Fruit fly (Drosophila melanogaster): ENCODE measurements around the gene disco-r.
A peak's percentile ranks its signal among the peaks of the same experiment; 100 is the strongest.

disco-r gene

DNA sequence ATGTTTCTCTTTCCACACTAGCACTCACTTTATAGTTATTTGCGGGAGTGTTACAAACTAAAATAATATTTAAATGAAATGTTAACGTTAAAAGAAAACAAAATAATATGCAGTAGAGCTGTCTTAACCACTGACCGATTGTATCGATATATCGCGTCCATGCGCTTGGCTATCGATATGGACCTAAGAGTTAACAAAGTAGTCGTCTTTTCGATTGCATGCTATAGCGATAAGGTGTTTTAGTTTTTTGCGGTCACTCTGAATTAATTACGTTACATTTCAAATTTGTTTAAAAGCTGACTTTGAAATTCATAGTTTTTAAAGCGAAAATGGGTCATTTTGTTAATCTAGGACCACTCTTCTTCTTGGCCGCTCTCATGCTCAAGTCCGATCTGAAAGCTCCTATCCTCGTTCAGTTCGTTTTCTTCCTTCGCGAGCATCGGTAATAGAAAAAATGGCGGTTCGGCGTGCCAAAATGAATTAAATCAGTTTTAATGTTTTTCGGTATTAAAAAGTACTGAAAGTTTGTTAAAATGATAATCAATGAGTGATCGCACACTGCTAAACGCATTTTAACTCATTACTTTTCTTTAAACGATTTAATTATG, 75.3 kb downstream of the disco-r start, which contains the start of gene Nipsnap (continued):
- TF ChIP-seq CG12391 (tag; optimal IDR thresholded peaks at IDR 0.05) (peak; percentile 4), luna (GFP tag; optimal IDR thresholded peaks at IDR 0.05) (no peak), Dip3 (GFP tag; optimal IDR thresholded peaks at IDR 0.05) (peak; percentile 24), row (GFP tag; IDR thresholded peaks at IDR 0.05) (peak; percentile 45; the same call in 2 of the 3 replicates), Fer3 (tag; optimal IDR thresholded peaks at IDR 0.05) (no peak), CG12659 (GFP tag; optimal IDR thresholded peaks at IDR 0.05) (peak; percentile 54), hbn (GFP tag; IDR thresholded peaks at IDR 0.05; ENCODE audit: partially characterized antibody) (peak; percentile 92), CG8765 (GFP tag; IDR thresholded peaks at IDR 0.05) (no peak), gce (GFP tag; IDR thresholded peaks at IDR 0.05) (no peak), CG12299 (tag; optimal IDR thresholded peaks at IDR 0.05) (no peak), CG9797 (GFP tag; optimal IDR thresholded peaks at IDR 0.05) (no peak), CG17568 (GFP tag; optimal IDR thresholded peaks at IDR 0.05) (no peak), CG4617 (GFP tag; optimal IDR thresholded peaks at IDR 0.05; ENCODE audit: borderline replicate concordance) (peak; percentile 40), tll (GFP tag; optimal IDR thresholded peaks at IDR 0.05) (no peak), vnd (GFP tag; IDR thresholded peaks at IDR 0.05; ENCODE audit: partially characterized antibody) (peak; percentile 97), Med (GFP tag) (peak; percentile 61), BEAF-32 (GFP tag; optimal IDR thresholded peaks at IDR 0.05) (peak; percentile 95), ato (GFP tag; IDR thresholded peaks at IDR 0.05; ENCODE audit: partially characterized antibody) (peak; percentile 98), CoRest (tag; optimal IDR thresholded peaks at IDR 0.05) (peak; percentile 33), CG6854 (GFP tag; optimal IDR thresholded peaks at IDR 0.05) (no peak), Optix (GFP tag; IDR thresholded peaks at IDR 0.05) (no peak), jing (GFP tag; optimal IDR thresholded peaks at IDR 0.05) (no peak), NC2β (GFP tag; optimal IDR thresholded peaks at IDR 0.05) (no peak), sna (GFP tag; IDR thresholded peaks at IDR 0.05; ENCODE audit: partially characterized antibody) (peak; percentile 87), Blimp-1 (GFP tag; optimal IDR thresholded peaks at IDR 0.05) (no peak), CG13287 (GFP tag; IDR thresholded peaks at IDR 0.05; ENCODE audit: partially characterized antibody) (peak; percentile 96), pzg (GFP tag; optimal IDR thresholded peaks at IDR 0.05) (peak; percentile 83), fd3F (GFP tag; optimal IDR thresholded peaks at IDR 0.05) (no peak), CG42726 (GFP tag; IDR thresholded peaks at IDR 0.05; ENCODE audit: partially characterized antibody) (peak; percentile 96; the same call in 1 of the 2 replicates), run (tag; optimal IDR thresholded peaks at IDR 0.05) (no peak), CG1603 (tag; optimal IDR thresholded peaks at IDR 0.05) (peak; percentile 72), Chrac-16 (GFP tag; optimal IDR thresholded peaks at IDR 0.05) (no peak), CG1024 (GFP tag; IDR thresholded peaks at IDR 0.05) (no peak), Scr (GFP tag; IDR thresholded peaks at IDR 0.05; ENCODE audit: partially characterized antibody) (peak; percentile 95), sob (GFP tag; IDR thresholded peaks at IDR 0.05) (no peak), sr (GFP tag; IDR thresholded peaks at IDR 0.05) (no peak), CG16813 (GFP tag; IDR thresholded peaks at IDR 0.05; ENCODE audit: partially characterized antibody) (peak; percentile 97), z (GFP tag; IDR thresholded peaks at IDR 0.05) (no peak), CG17359 (tag; optimal IDR thresholded peaks at IDR 0.05) (no peak), ERR (GFP tag; optimal IDR thresholded peaks at IDR 0.05) (no peak), CG17361 (GFP tag; IDR thresholded peaks at IDR 0.05) (0 out of 3 replicates have a peak, but pooled peaks have one; percentile 15), ranshi (GFP tag; IDR thresholded peaks at IDR 0.05) (no peak), tna (GFP tag; IDR thresholded peaks at IDR 0.05; ENCODE audit: partially characterized antibody) (peak; percentile 97), gcm (GFP tag; optimal IDR thresholded peaks at IDR 0.05) (no peak), CG2116 (GFP tag; optimal IDR thresholded peaks at IDR 0.05) (peak; percentile 89), Ets97D (GFP tag; optimal IDR thresholded peaks at IDR 0.05) (peak; percentile 67), CG2129 (GFP tag; IDR thresholded peaks at IDR 0.05; ENCODE audit: partially characterized antibody) (peak; percentile 82), Elba2 (GFP tag; optimal IDR thresholded peaks at IDR 0.05) (no peak)

Measured in whole organism, embryonic.